Worm (Caenorhabditis elegans) whole organism, L1 larva: Measurements from ENCODE around the gene F55G11.10.
A peak's percentile ranks its signal among the peaks of the same experiment; 100 is the strongest.

Experiments used
- aha-1 ChIP-seq: fragments of 150-350 bp; optimal IDR thresholded peaks from 2 replicates; lab custom pipeline; 2014; ENCODE audit warnings: missing biosample characterization, missing genetic modification characterization
- ceh-90 ChIP-seq: sonication (generic microtip); optimal IDR thresholded peaks from 2 replicates; lab custom pipeline; 2016; ENCODE audit warnings: missing genetic modification characterization, missing compliant biosample characterization
- ces-1 ChIP-seq: fragments of 150-350 bp; optimal IDR thresholded peaks from 2 replicates; lab custom pipeline; 2014; ENCODE audit warnings: missing biosample characterization, missing genetic modification reagents, missing genetic modification characterization
- efl-1 ChIP-seq, 4 experiments: fragments of 150-350 bp; optimal IDR thresholded peaks in 3 of 4; peaks in 1 of 4; 1 replicate in 1 of 4; 2 replicates in 3 of 4; lab custom pipeline; 2014; ENCODE audit warnings: missing biosample characterization in 2 of 4, missing genetic modification characterization in 2 of 4, missing genetic modification reagents in 2 of 4
- efl-3 ChIP-seq: fragments of 200-800 bp; sonication (Bioruptor generic); optimal IDR thresholded peaks from 2 replicates; lab custom pipeline; 2018; ENCODE audit warnings: mild to moderate bottlenecking, missing genetic modification characterization, missing compliant biosample characterization
- egl-13 ChIP-seq: sonication (generic microtip); optimal IDR thresholded peaks from 2 replicates; lab custom pipeline; 2016; ENCODE audit warnings: missing genotype, missing genetic modification reagents, missing genetic modification characterization, missing compliant biosample characterization
- elt-2 ChIP-seq: sonication (generic microtip); optimal IDR thresholded peaks from 2 replicates; lab custom pipeline; 2016; ENCODE audit warnings: missing genetic modification characterization, mild to moderate bottlenecking, inconsistent platforms, missing compliant biosample characterization, missing genetic modification reagents
- elt-3 ChIP-seq, 6 experiments: fragments of 150-350 bp in 1 of 6; sonication (generic microtip); optimal IDR thresholded peaks; 2 replicates each; lab custom pipeline; 2017 to 2018; ENCODE audit warnings: missing biosample characterization in 6 of 6, missing genetic modification characterization in 6 of 6, inconsistent platforms in 1 of 6
- ets-5 ChIP-seq: fragments of 200-800 bp; sonication (Bioruptor generic); IDR thresholded peaks from 2 replicates; pipeline ENCODE4 v1.3.6; 2022; ENCODE audit warnings: missing genetic modification characterization, missing compliant biosample characterization
- fkh-10 ChIP-seq: sonication (generic microtip); optimal IDR thresholded peaks from 2 replicates; lab custom pipeline; 2017; ENCODE audit warnings: missing biosample characterization, missing genetic modification reagents, missing genetic modification characterization
- hpl-2 ChIP-seq: fragments of 150-350 bp; optimal IDR thresholded peaks from 2 replicates; lab custom pipeline; 2014; ENCODE audit warnings: missing biosample characterization, missing genetic modification reagents, missing genetic modification characterization
- jun-1 ChIP-seq: fragments of 150-350 bp; optimal IDR thresholded peaks from 2 replicates; lab custom pipeline; 2014; ENCODE audit warnings: missing biosample characterization, missing genetic modification reagents, missing genetic modification characterization
- lin-14 ChIP-seq: fragments of 200-800 bp; sonication (Bioruptor generic); optimal IDR thresholded peaks from 2 replicates; lab custom pipeline; 2018; ENCODE audit warnings: mild to moderate bottlenecking, missing genetic modification characterization, moderate library complexity, missing compliant biosample characterization
- lin-35 ChIP-seq, 2 experiments: fragments of 150-350 bp; optimal IDR thresholded peaks; 2 replicates each; lab custom pipeline; 2014; ENCODE audit warnings: missing biosample characterization in 2 of 2, missing genetic modification characterization in 2 of 2, missing genetic modification reagents in 2 of 2
- lin-39 ChIP-seq: fragments of 150-350 bp; optimal IDR thresholded peaks from 2 replicates; lab custom pipeline; 2014; ENCODE audit warnings: missing biosample characterization, missing genetic modification reagents, missing genetic modification characterization
- lsy-2 ChIP-seq, 2 experiments: fragments of 150-350 bp; optimal IDR thresholded peaks; 2 replicates each; lab custom pipeline; 2014; ENCODE audit warnings: missing biosample characterization in 2 of 2, missing genetic modification characterization in 2 of 2
- mab-9 ChIP-seq: fragments of 200-800 bp; sonication (Bioruptor generic); IDR thresholded peaks from 2 replicates; pipeline ENCODE4 v1.3.6; 2022; ENCODE audit warnings: missing genetic modification reagents, missing genetic modification characterization, missing compliant biosample characterization
- nhr-76 ChIP-seq: sonication (generic microtip); optimal IDR thresholded peaks from 2 replicates; lab custom pipeline; 2017; ENCODE audit warnings: missing biosample characterization, missing genetic modification characterization
- nhr-77 ChIP-seq: fragments of 150-350 bp; optimal IDR thresholded peaks from 2 replicates; lab custom pipeline; 2014; ENCODE audit warnings: missing biosample characterization, missing genetic modification characterization
- nhr-90 ChIP-seq: sonication (generic microtip); optimal IDR thresholded peaks from 2 replicates; lab custom pipeline; 2016; ENCODE audit warnings: mild to moderate bottlenecking, missing genetic modification characterization, missing compliant biosample characterization; ENCODE audit not compliant: poor library complexity
- sup-37 ChIP-seq: fragments of 200-800 bp; sonication (Bioruptor generic); optimal IDR thresholded peaks from 2 replicates; lab custom pipeline; 2018; ENCODE audit warnings: mild to moderate bottlenecking, missing genetic modification characterization, missing compliant biosample characterization
- swsn-7 ChIP-seq: sonication (generic microtip); optimal IDR thresholded peaks from 2 replicates; lab custom pipeline; 2016; ENCODE audit warnings: missing genetic modification characterization, missing compliant biosample characterization
- unc-130 ChIP-seq: fragments of 150-350 bp; optimal IDR thresholded peaks from 2 replicates; lab custom pipeline; 2017; ENCODE audit warnings: missing biosample characterization, missing genetic modification characterization, inconsistent platforms
- ztf-11 ChIP-seq, 2 experiments: sonication (generic microtip); optimal IDR thresholded peaks; 2 replicates each; lab custom pipeline; 2016 to 2017; ENCODE audit warnings: missing genetic modification characterization in 2 of 2, missing biosample characterization in 1 of 2, missing compliant biosample characterization in 1 of 2

Gene F55G11.10

ce11 chrIV:12973336-12973735 is 24.8 kb downstream of the F55G11.10 start, which contains the start of gene F55G11.4:
TSS of gene F55G11.4 (plus strand) at chrIV:12973624.
- no peak for TF ChIP-seq lin-35 (GFP tag; optimal IDR thresholded peaks at IDR 0.05; lab: Kevin White, UChicago)
- no peak for TF ChIP-seq swsn-7 (tag; lab: Kevin White, UChicago)
- TF ChIP-seq sup-37 = no peak
- TF ChIP-seq elt-2 (tag; lab: Kevin White, UChicago) = peak; percentile 77

ce11 chrIV:12975981-12976380 is 27.4 kb downstream of the F55G11.10 start, which contains the start of gene dod-17:
TSS of gene dod-17 (plus strand) at chrIV:12976303.
- TF ChIP-seq nhr-90 (tag; lab: Kevin White, UChicago) (no peak), unc-130 (no peak), efl-3 (no peak), aha-1 (tag; lab: Kevin White, UChicago) (no peak), elt-2 (tag; lab: Kevin White, UChicago) (peak; percentile 40)

- TF ChIP-seq jun-1 (tag; lab: Kevin White, UChicago) (no peak), lsy-2 (tag; optimal IDR thresholded peaks at IDR 0.05; lab: Kevin White, UChicago) (no peak), ztf-11 (tag; optimal IDR thresholded peaks at IDR 0.05; lab: Kevin White, UChicago) (no peak)
These were observed 29.1 kb downstream of the F55G11.10 start for ce11 chrIV:12977650-12978049.

ce11 chrIV:12978307-12979036 is 29.9 kb downstream of the F55G11.10 start, which contains the start of gene K10D11.2:
TSS of gene K10D11.2 (plus strand) at chrIV:12978986.
- TF ChIP-seq egl-13 (tag; lab: Kevin White, UChicago) = no peak
- no peak for TF ChIP-seq efl-1 (optimal IDR thresholded peaks at IDR 0.05; lab: Kevin White, UChicago)
- peak in 1 of 2 experiments; percentile 89 for TF ChIP-seq efl-1 (GFP tag; optimal IDR thresholded peaks at IDR 0.05 in 1 of 2; lab: Kevin White, UChicago)
- peak; percentile 83 for TF ChIP-seq elt-2 (tag; lab: Kevin White, UChicago)

ce11 chrIV:12985961-12986360 is 37.4 kb downstream of the F55G11.10 start, which contains the start of gene K10D11.3:
TSS of gene K10D11.3 (minus strand) at chrIV:12986134.
- TF ChIP-seq elt-2 (tag; lab: Kevin White, UChicago) (peak; percentile 72), aha-1 (tag; lab: Kevin White, UChicago) (no peak), nhr-76 (no peak)

ce11 chrIV:12989355-12989754 is 40.8 kb downstream of the F55G11.10 start, which contains the start of gene K10D11.6:
TSS of gene K10D11.6 (minus strand) at chrIV:12989455.
- TF ChIP-seq elt-2 (tag; lab: Kevin White, UChicago) (peak; percentile 39), ceh-90 (no peak), ces-1 (GFP tag; lab: Kevin White, UChicago) (no peak), lin-14 (GFP tag; lab: Kevin White, UChicago) (no peak), nhr-77 (tag; lab: Kevin White, UChicago) (no peak), lin-39 (tag; lab: Kevin White, UChicago) (no peak), mab-9 (GFP tag; lab: Robert Waterston, UW) (no peak)

ce11 chrIV:12990638-12991037 is 42.1 kb downstream of the F55G11.10 start:
- TF ChIP-seq elt-3 (tag; optimal IDR thresholded peaks at IDR 0.05; lab: Kevin White, UChicago) (no peak), fkh-10 (no peak), hpl-2 (GFP tag; lab: Kevin White, UChicago) (no peak)

ce11 chrIV:12991629-12992028 is 43.1 kb downstream of the F55G11.10 start, which contains the start of gene K10D11.5:
TSS of gene K10D11.5 (minus strand) at chrIV:12991843.
- TF ChIP-seq unc-130 (no peak), ets-5 (GFP tag; lab: Robert Waterston, UW) (no peak), elt-2 (tag; lab: Kevin White, UChicago) (peak; percentile 45)
